Fruit fly (Drosophila melanogaster) whole organism, embryonic: Measurements from ENCODE around the gene CG8349.
A peak's percentile ranks its signal among the peaks of the same experiment; 100 is the strongest.

Experiments used
- Antp ChIP-seq: fragments of 200-800 bp; sonication (Bioruptor generic); optimal IDR thresholded peaks from 3 replicates; lab custom pipeline; 2016; ENCODE audit warnings: missing biosample characterization, missing genetic modification characterization
- CG10543 ChIP-seq: fragments of 200-800 bp; sonication (Bioruptor generic); optimal IDR thresholded peaks from 3 replicates; lab custom pipeline; 2017; ENCODE audit warnings: missing biosample characterization, mild to moderate bottlenecking, missing genetic modification characterization, moderate library complexity
- CG11093 ChIP-seq: fragments of 200-800 bp; sonication (Bioruptor generic); IDR thresholded peaks from 3 replicates; pipeline ENCODE4 v1.3.6; 2022; ENCODE audit warnings: missing biosample characterization, missing genetic modification characterization
- CG12071 ChIP-seq: fragments of 200-800 bp; sonication (Bioruptor generic); optimal IDR thresholded peaks from 3 replicates; lab custom pipeline; 2018; ENCODE audit warnings: missing biosample characterization, mild to moderate bottlenecking, missing genetic modification characterization
- CG1233 ChIP-seq: fragments of 200-800 bp; sonication (Bioruptor generic); optimal IDR thresholded peaks from 4 replicates; lab custom pipeline; 2018; ENCODE audit warnings: missing biosample characterization, mild to moderate bottlenecking, missing genetic modification characterization
- CG12391 ChIP-seq: fragments of 200-800 bp; sonication (Bioruptor generic); optimal IDR thresholded peaks from 3 replicates; lab custom pipeline; 2018; ENCODE audit warnings: missing biosample characterization, mild to moderate bottlenecking, missing genetic modification characterization, moderate library complexity
- CG14050 ChIP-seq: fragments of 200-800 bp; sonication (Bioruptor generic); IDR thresholded peaks from 3 replicates; pipeline ENCODE4 v1.3.6; 2022; ENCODE audit warnings: missing biosample characterization, missing genetic modification characterization
- CG14441 ChIP-seq: fragments of 200-800 bp; sonication (Bioruptor generic); IDR thresholded peaks from 2 replicates; pipeline ENCODE4 v1.3.6; 2022; ENCODE audit warnings: missing biosample characterization, missing genetic modification characterization
- CG15514 ChIP-seq: fragments of 200-800 bp; sonication (Bioruptor generic); optimal IDR thresholded peaks from 3 replicates; lab custom pipeline; 2017; ENCODE audit warnings: missing biosample characterization, missing genetic modification characterization, mild to moderate bottlenecking, moderate library complexity, missing genetic modification reagents
- CG16815 ChIP-seq: fragments of 200-800 bp; sonication (Bioruptor generic); optimal IDR thresholded peaks from 3 replicates; lab custom pipeline; 2017; ENCODE audit warnings: missing biosample characterization, mild to moderate bottlenecking, missing genetic modification characterization
- CG16863 ChIP-seq: fragments of 200-800 bp; sonication (Bioruptor generic); optimal IDR thresholded peaks from 3 replicates; lab custom pipeline; 2016; ENCODE audit warnings: missing biosample characterization, missing genetic modification characterization
- CG17186 ChIP-seq: fragments of 200-800 bp; sonication (Bioruptor generic); optimal IDR thresholded peaks from 3 replicates; lab custom pipeline; 2017; ENCODE audit warnings: missing biosample characterization, missing genetic modification reagents, missing genetic modification characterization
- CG17802 ChIP-seq: fragments of 200-800 bp; sonication (Bioruptor generic); optimal IDR thresholded peaks from 2 replicates; lab custom pipeline; 2018; ENCODE audit warnings: missing biosample characterization, mild to moderate bottlenecking, missing genetic modification characterization, moderate library complexity
- CG1792 ChIP-seq: fragments of 200-800 bp; sonication (Bioruptor generic); optimal IDR thresholded peaks from 2 replicates; lab custom pipeline; 2016; ENCODE audit warnings: missing biosample characterization, missing genetic modification characterization
- CG30020 ChIP-seq: fragments of 200-800 bp; optimal IDR thresholded peaks from 2 replicates; lab custom pipeline; 2019; ENCODE audit warnings: missing biosample characterization, mild to moderate bottlenecking, missing genetic modification characterization, moderate library complexity
- CG43689 ChIP-seq: fragments of 200-800 bp; sonication (Bioruptor generic); IDR thresholded peaks from 2 replicates; pipeline ENCODE4 v1.3.6; 2022; ENCODE audit warnings: missing biosample characterization, missing genetic modification characterization
- CG4617 ChIP-seq: fragments of 200-800 bp; sonication (Bioruptor generic); optimal IDR thresholded peaks from 3 replicates; lab custom pipeline; 2016; ENCODE audit warnings: missing biosample characterization, missing genetic modification characterization, borderline replicate concordance
- CG6689 ChIP-seq: fragments of 200-800 bp; sonication (Bioruptor generic); IDR thresholded peaks from 2 replicates; pipeline ENCODE4 v1.3.6; 2022; ENCODE audit warnings: missing biosample characterization, missing genetic modification characterization
- CG8478 ChIP-seq: fragments of >200 bp; optimal IDR thresholded peaks from 2 replicates; lab custom pipeline; 2018
- CG8924 ChIP-seq: fragments of 200-800 bp; optimal IDR thresholded peaks from 3 replicates; lab custom pipeline; 2019; ENCODE audit warnings: missing biosample characterization, mild to moderate bottlenecking, missing genetic modification characterization, moderate library complexity
- CG9876 ChIP-seq: fragments of 200-800 bp; sonication (Bioruptor generic); optimal IDR thresholded peaks from 2 replicates; lab custom pipeline; 2016; ENCODE audit warnings: missing biosample characterization, missing genetic modification characterization
- CTCF ChIP-seq: fragments of 200-800 bp; sonication (Bioruptor generic); optimal IDR thresholded peaks from 2 replicates; lab custom pipeline; 2017; ENCODE audit warnings: missing biosample characterization, mild to moderate bottlenecking, missing genetic modification characterization, moderate library complexity
- D19B ChIP-seq: fragments of 200-800 bp; sonication (Bioruptor generic); optimal IDR thresholded peaks from 2 replicates; lab custom pipeline; 2017; ENCODE audit warnings: missing biosample characterization, mild to moderate bottlenecking, missing genetic modification characterization
- Dip3 ChIP-seq: fragments of 200-800 bp; sonication (Bioruptor generic); optimal IDR thresholded peaks from 3 replicates; lab custom pipeline; 2016; ENCODE audit warnings: missing biosample characterization, missing genetic modification characterization
- H15 ChIP-seq: fragments of 200-800 bp; sonication (Bioruptor generic); IDR thresholded peaks from 3 replicates; pipeline ENCODE4 v1.3.6; 2022; ENCODE audit warnings: missing biosample characterization, missing genetic modification characterization
- Mad ChIP-seq: fragments of 200-800 bp; sonication (Bioruptor generic); optimal IDR thresholded peaks from 2 replicates; lab custom pipeline; 2016; ENCODE audit warnings: missing biosample characterization, missing genetic modification characterization
- NC2α ChIP-seq: fragments of 200-800 bp; sonication (Bioruptor generic); optimal IDR thresholded peaks from 2 replicates; lab custom pipeline; 2016; ENCODE audit warnings: missing biosample characterization, missing genetic modification characterization
- NK7.1 ChIP-seq: fragments of 200-800 bp; sonication (Bioruptor generic); optimal IDR thresholded peaks from 3 replicates; lab custom pipeline; 2016; ENCODE audit warnings: missing biosample characterization, missing genetic modification characterization
- Six4 ChIP-seq: fragments of 200-800 bp; sonication (Bioruptor generic); optimal IDR thresholded peaks from 2 replicates; lab custom pipeline; 2016; ENCODE audit warnings: missing biosample characterization, missing genetic modification characterization
- Usf ChIP-seq: fragments of 200-800 bp; sonication (Bioruptor generic); optimal IDR thresholded peaks from 2 replicates; lab custom pipeline; 2017; ENCODE audit warnings: missing genotype, missing biosample characterization, missing genetic modification characterization
- ara ChIP-seq: fragments of 200-800 bp; sonication (Bioruptor generic); IDR thresholded peaks from 2 replicates; pipeline ENCODE4 v1.3.6; 2022; ENCODE audit warnings: missing biosample characterization, missing genetic modification characterization
- chinmo ChIP-seq: fragments of 200-800 bp; sonication (Bioruptor generic); IDR thresholded peaks from 4 replicates; pipeline ENCODE4 v1.3.6; 2022; ENCODE audit warnings: missing biosample characterization, missing genetic modification characterization; ENCODE audit not compliant: partially characterized antibody
- croc ChIP-seq: fragments of 200-800 bp; sonication (Bioruptor generic); conservative IDR thresholded peaks from 3 replicates; pipeline ENCODE4 v1.3.6; 2022; ENCODE audit warnings: missing biosample characterization, missing genetic modification characterization
- da ChIP-seq: fragments of 200-800 bp; sonication (Bioruptor generic); optimal IDR thresholded peaks from 2 replicates; lab custom pipeline; 2016; ENCODE audit warnings: missing biosample characterization, missing genetic modification characterization
- disco-r ChIP-seq: fragments of 200-800 bp; sonication (Bioruptor generic); optimal IDR thresholded peaks from 2 replicates; lab custom pipeline; 2016; ENCODE audit warnings: missing biosample characterization, missing genetic modification characterization
- dmrt11E ChIP-seq: fragments of 200-800 bp; sonication (Bioruptor generic); optimal IDR thresholded peaks from 3 replicates; lab custom pipeline; 2018; ENCODE audit warnings: missing biosample characterization, mild to moderate bottlenecking, missing genetic modification characterization, moderate library complexity
- dpn ChIP-seq, 2 experiments: fragments of 200-800 bp; sonication (Bioruptor generic); optimal IDR thresholded peaks; 3 replicates each; lab custom pipeline; 2016; ENCODE audit warnings: missing biosample characterization in 2 of 2, missing genetic modification characterization in 2 of 2
- en ChIP-seq: fragments of 200-800 bp; sonication (Bioruptor generic); optimal IDR thresholded peaks from 2 replicates; lab custom pipeline; 2016; ENCODE audit warnings: missing biosample characterization, missing genetic modification characterization
- fu2 ChIP-seq: fragments of 200-800 bp; sonication (Bioruptor generic); optimal IDR thresholded peaks from 2 replicates; lab custom pipeline; 2016; ENCODE audit warnings: missing biosample characterization, missing genetic modification characterization
- grau ChIP-seq: fragments of 200-800 bp; optimal IDR thresholded peaks from 3 replicates; lab custom pipeline; 2019; ENCODE audit warnings: missing biosample characterization, mild to moderate bottlenecking, missing genetic modification characterization, moderate library complexity
- grn ChIP-seq: fragments of 200-800 bp; sonication (Bioruptor generic); optimal IDR thresholded peaks from 3 replicates; lab custom pipeline; 2017; ENCODE audit warnings: missing biosample characterization, missing genetic modification characterization
- gsb-n ChIP-seq: fragments of 200-800 bp; sonication (Bioruptor generic); optimal IDR thresholded peaks from 3 replicates; lab custom pipeline; 2018; ENCODE audit warnings: missing biosample characterization, mild to moderate bottlenecking, missing genetic modification characterization
- hkb ChIP-seq, 2 experiments: fragments of 200-800 bp in 1 of 2; fragments of >200 bp in 1 of 2; sonication (Bioruptor generic) in 1 of 2; IDR thresholded peaks in 1 of 2; optimal IDR thresholded peaks in 1 of 2; 2 replicates each; pipeline versions ENCODE4 v1.3.6 to Lab custom; 2017 to 2022; ENCODE audit warnings: missing biosample characterization in 1 of 2, missing genetic modification characterization in 1 of 2
- jumu ChIP-seq: fragments of 200-800 bp; sonication (Bioruptor generic); optimal IDR thresholded peaks from 3 replicates; lab custom pipeline; 2016; ENCODE audit warnings: missing biosample characterization, missing genetic modification characterization
- lov ChIP-seq, 2 experiments: fragments of 200-800 bp in 1 of 2; fragments of >200 bp in 1 of 2; sonication (Bioruptor generic) in 1 of 2; IDR thresholded peaks in 1 of 2; optimal IDR thresholded peaks in 1 of 2; 2 replicates in 1 of 2; 3 replicates in 1 of 2; pipeline versions ENCODE4 v1.3.6 to Lab custom; 2017 to 2022; ENCODE audit warnings: missing biosample characterization in 1 of 2, missing genetic modification characterization in 1 of 2
- pzg ChIP-seq: fragments of 200-800 bp; sonication (Bioruptor generic); optimal IDR thresholded peaks from 3 replicates; lab custom pipeline; 2018; ENCODE audit warnings: missing biosample characterization, mild to moderate bottlenecking, missing genetic modification characterization, moderate library complexity
- sisA ChIP-seq: fragments of 200-800 bp; sonication (Bioruptor generic); IDR thresholded peaks from 2 replicates; pipeline ENCODE4 v1.3.6; 2022; ENCODE audit warnings: missing biosample characterization, missing genetic modification characterization
- slou ChIP-seq: fragments of 200-800 bp; sonication (Bioruptor generic); optimal IDR thresholded peaks from 3 replicates; lab custom pipeline; 2016; ENCODE audit warnings: missing biosample characterization, missing genetic modification characterization
- tll ChIP-seq, 2 experiments: fragments of 200-800 bp in 1 of 2; fragments of >200 bp in 1 of 2; sonication (Bioruptor generic) in 1 of 2; optimal IDR thresholded peaks; 2 replicates each; lab custom pipeline; 2017 to 2019; ENCODE audit warnings: missing biosample characterization in 2 of 2, missing genetic modification characterization in 2 of 2, mild to moderate bottlenecking in 1 of 2, moderate library complexity in 1 of 2
- tna ChIP-seq: fragments of 200-800 bp; sonication (Bioruptor generic); IDR thresholded peaks from 2 replicates; pipeline ENCODE4 v1.3.6; 2022; ENCODE audit warnings: missing biosample characterization, missing genetic modification characterization; ENCODE audit not compliant: partially characterized antibody
- trh ChIP-seq: fragments of 200-800 bp; sonication (Bioruptor generic); optimal IDR thresholded peaks from 2 replicates; lab custom pipeline; 2016; ENCODE audit warnings: missing biosample characterization, missing genetic modification characterization

Gene CG8349

dm6 chr2L:8239712-8240245 is 24.1 kb downstream of the CG8349 start, which contains the start of gene Pvr (continued):
- TF ChIP-seq CG9876 (GFP tag; lab: Kevin White, UChicago) (no peak), Usf (GFP tag; lab: Kevin White, UChicago) (no peak), disco-r (GFP tag; lab: Kevin White, UChicago) (no peak), grn (GFP tag; lab: Kevin White, UChicago) (peak; percentile 11), CG6689 (GFP tag; lab: Robert Waterston, UW) (no peak), slou (GFP tag; lab: Kevin White, UChicago) (no peak), CG1233 (GFP tag; lab: Kevin White, UChicago) (no peak), CG1792 (no peak), CG17186 (GFP tag; lab: Kevin White, UChicago) (peak; percentile 65), da (GFP tag; lab: Kevin White, UChicago) (no peak), Antp (GFP tag; lab: Kevin White, UChicago) (no peak), hkb (optimal IDR thresholded peaks at IDR 0.05; lab: Kevin White, UChicago) (peak; percentile 77), hkb (GFP tag; IDR thresholded peaks at IDR 0.05; lab: Robert Waterston, UW) (no peak), CG16863 (GFP tag; lab: Kevin White, UChicago) (no peak), croc (GFP tag; lab: Robert Waterston, UW) (no peak), CG15514 (GFP tag; lab: Kevin White, UChicago) (peak; percentile 71), CG12071 (GFP tag; lab: Kevin White, UChicago) (no peak), CG14050 (GFP tag; lab: Robert Waterston, UW) (no peak), CG10543 (no peak), NK7.1 (GFP tag; lab: Kevin White, UChicago) (no peak), tll (GFP tag; optimal IDR thresholded peaks at IDR 0.05; lab: Kevin White, UChicago) (peak in 1 of 2 experiments; percentile 14), lov (optimal IDR thresholded peaks at IDR 0.05; lab: Kevin White, UChicago) (no peak), lov (GFP tag; IDR thresholded peaks at IDR 0.05; lab: Robert Waterston, UW) (no peak), fu2 (GFP tag; lab: Kevin White, UChicago) (no peak), pzg (GFP tag; lab: Kevin White, UChicago) (peak; percentile 70), dmrt11E (tag; lab: Kevin White, UChicago) (no peak), Mad (GFP tag; lab: Kevin White, UChicago) (peak; percentile 0), grau (tag; lab: Kevin White, UChicago) (no peak), CG43689 (GFP tag; lab: Robert Waterston, UW) (no peak), CG11093 (no peak), CG30020 (no peak), CG14441 (GFP tag; lab: Robert Waterston, UW) (no peak), Six4 (GFP tag; lab: Kevin White, UChicago) (no peak), sisA (no peak), dpn (GFP tag; optimal IDR thresholded peaks at IDR 0.05; lab: Kevin White, UChicago) (peak in 1 of 2 experiments; percentile 21), CG4617 (GFP tag; lab: Kevin White, UChicago) (no peak), D19B (no peak), jumu (GFP tag; lab: Kevin White, UChicago) (no peak), trh (GFP tag; lab: Kevin White, UChicago) (no peak), en (no peak), CG12391 (tag; lab: Kevin White, UChicago) (peak; percentile 2), gsb-n (tag; lab: Kevin White, UChicago) (no peak), H15 (no peak), tna (GFP tag; lab: Robert Waterston, UW) (peak; percentile 89), CTCF (peak; percentile 60), Dip3 (GFP tag; lab: Kevin White, UChicago) (no peak), CG8924 (tag; lab: Kevin White, UChicago) (peak; percentile 3), CG17802 (no peak), CG16815 (GFP tag; lab: Kevin White, UChicago) (no peak), CG8478 (lab: Kevin White, UChicago) (no peak), ara (GFP tag; lab: Robert Waterston, UW) (no peak), NC2α (GFP tag; lab: Kevin White, UChicago) (no peak), chinmo (GFP tag; lab: Robert Waterston, UW) (peak; percentile 94)
